Worm (Caenorhabditis elegans) whole organism, young adult: ENCODE data around the gene str-89.

Source experiments
- C06A6.2 ChIP-seq: fragments of 200-800 bp; sonication (Bioruptor generic); conservative IDR thresholded peaks from 2 replicates; pipeline ENCODE4 v1.3.6; 2022; ENCODE audit warnings: missing genetic modification characterization, missing compliant biosample characterization
- F33H1.4 ChIP-seq: fragments of 200-800 bp; sonication (Bioruptor generic); IDR thresholded peaks from 2 replicates; pipeline ENCODE4 v1.3.6; 2022; ENCODE audit warnings: missing genetic modification reagents, missing genetic modification characterization, missing compliant biosample characterization
- T07F8.4 ChIP-seq: sonication (generic microtip); optimal IDR thresholded peaks from 2 replicates; lab custom pipeline; 2016; ENCODE audit warnings: mild to moderate bottlenecking, missing genetic modification characterization, moderate library complexity, missing compliant biosample characterization
- attf-5 ChIP-seq: fragments of 200-800 bp; sonication (Bioruptor generic); optimal IDR thresholded peaks from 2 replicates; lab custom pipeline; 2018; ENCODE audit warnings: mild to moderate bottlenecking, missing genetic modification characterization, missing compliant biosample characterization
- die-1 ChIP-seq: sonication (generic microtip); optimal IDR thresholded peaks from 2 replicates; lab custom pipeline; 2016; ENCODE audit warnings: missing genotype, mild to moderate bottlenecking, missing genetic modification characterization, missing compliant biosample characterization
- dpff-1 ChIP-seq: sonication (generic microtip); optimal IDR thresholded peaks from 2 replicates; lab custom pipeline; 2017; ENCODE audit warnings: mild to moderate bottlenecking, missing genetic modification characterization, missing compliant biosample characterization
- dpl-1 ChIP-seq: fragments of 150-350 bp; optimal IDR thresholded peaks from 2 replicates; lab custom pipeline; 2014; ENCODE audit warnings: missing biosample characterization, missing genetic modification reagents, missing genetic modification characterization
- ets-4 ChIP-seq: fragments of 200-800 bp; sonication (Bioruptor generic); optimal IDR thresholded peaks from 2 replicates; lab custom pipeline; 2018; ENCODE audit warnings: mild to moderate bottlenecking, missing genetic modification characterization, missing compliant biosample characterization
- lag-1 ChIP-seq: fragments of 200-800 bp; sonication (Bioruptor generic); IDR thresholded peaks from 2 replicates; pipeline ENCODE4 v1.3.6; 2022; ENCODE audit warnings: missing genetic modification reagents, missing genetic modification characterization, missing compliant biosample characterization
- nfya-1 ChIP-seq: sonication (generic microtip); optimal IDR thresholded peaks from 2 replicates; lab custom pipeline; 2017; ENCODE audit warnings: antibody characterized with exemption, missing compliant biosample characterization, missing genetic modification characterization, borderline replicate concordance; ENCODE audit not compliant: insufficient read depth
- nhr-120 ChIP-seq: fragments of 200-800 bp; sonication (Bioruptor generic); IDR thresholded peaks from 2 replicates; pipeline ENCODE4 v1.3.6; 2022; ENCODE audit warnings: missing genetic modification characterization, missing compliant biosample characterization
- nhr-27 ChIP-seq: fragments of 200-800 bp; sonication (Bioruptor generic); optimal IDR thresholded peaks from 2 replicates; lab custom pipeline; 2018; ENCODE audit warnings: mild to moderate bottlenecking, missing genetic modification characterization, moderate library complexity, missing compliant biosample characterization
- rpc-1 ChIP-seq, 2 experiments: fragments of 150-350 bp in 1 of 2; sonication (generic microtip) in 1 of 2; optimal IDR thresholded peaks; 2 replicates each; lab custom pipeline; 2014 to 2018; ENCODE audit warnings: missing biosample characterization in 1 of 2, missing genetic modification characterization in 1 of 2, missing genetic modification reagents in 1 of 2, missing genotype in 1 of 2
- sea-2 ChIP-seq: fragments of 200-800 bp; sonication (Bioruptor generic); IDR thresholded peaks from 2 replicates; pipeline ENCODE4 v1.3.6; 2022; ENCODE audit warnings: missing genetic modification characterization, missing compliant biosample characterization

ce11 chrV:17718647-17719046 lies 50.0 kb downstream of the str-89 start, which contains the start of gene str-77:
- TF ChIP-seq die-1 (no peak), dpl-1 (GFP tag; lab: Kevin White, UChicago) (no peak), lag-1 (GFP tag; lab: Robert Waterston, UW) (no peak), T07F8.4 (tag; lab: Kevin White, UChicago) (no peak), nhr-27 (tag; lab: Kevin White, UChicago) (no peak), nfya-1 (no peak), dpff-1 (no peak), F33H1.4 (no peak), nhr-120 (GFP tag; lab: Robert Waterston, UW) (no peak), C06A6.2 (GFP tag; lab: Robert Waterston, UW) (no peak), sea-2 (GFP tag; lab: Robert Waterston, UW) (no peak), ets-4 (GFP tag; lab: Kevin White, UChicago) (no peak), rpc-1 (optimal IDR thresholded peaks at IDR 0.05; lab: Kevin White, UChicago) (no peak), rpc-1 (tag; optimal IDR thresholded peaks at IDR 0.05; lab: Kevin White, UChicago) (no peak), attf-5 (no peak)
